Fruit fly (Drosophila melanogaster) whole organism, embryonic: ENCODE results near the gene Atg2.

Source experiments
- Awh ChIP-seq: fragments of 200-800 bp; sonication (Bioruptor generic); IDR thresholded peaks from 2 replicates; pipeline ENCODE4, ENCODE4 v1.3.6; 2022; ENCODE audit warnings: missing biosample characterization, missing genetic modification characterization
- Bdp1 ChIP-seq: fragments of 200-800 bp; sonication (Bioruptor generic); optimal IDR thresholded peaks from 3 replicates; lab custom pipeline; 2016; ENCODE audit warnings: missing biosample characterization, missing genetic modification characterization
- CG11504 ChIP-seq: fragments of 200-800 bp; sonication (Bioruptor generic); optimal IDR thresholded peaks from 3 replicates; lab custom pipeline; 2019; ENCODE audit warnings: missing biosample characterization, mild to moderate bottlenecking, missing genetic modification characterization, moderate library complexity
- CG11695 ChIP-seq: fragments of 200-800 bp; sonication (Bioruptor generic); IDR thresholded peaks from 3 replicates; pipeline ENCODE4 v1.3.6; 2022; ENCODE audit warnings: missing biosample characterization, missing genetic modification characterization
- CG12104 ChIP-seq: fragments of 200-800 bp; sonication (Bioruptor generic); optimal IDR thresholded peaks from 3 replicates; lab custom pipeline; 2016; ENCODE audit warnings: missing biosample characterization, missing genetic modification characterization
- CG12236 ChIP-seq: fragments of 200-800 bp; sonication (Bioruptor generic); optimal IDR thresholded peaks from 2 replicates; lab custom pipeline; 2016; ENCODE audit warnings: missing biosample characterization, missing genetic modification characterization
- CG12299 ChIP-seq: fragments of 200-800 bp; sonication (Bioruptor generic); optimal IDR thresholded peaks from 2 replicates; lab custom pipeline; 2018; ENCODE audit warnings: missing biosample characterization, mild to moderate bottlenecking, missing genetic modification characterization
- CG12769 ChIP-seq: fragments of 200-800 bp; sonication (Bioruptor generic); optimal IDR thresholded peaks from 2 replicates; lab custom pipeline; 2019; ENCODE audit warnings: missing biosample characterization, mild to moderate bottlenecking, missing genetic modification characterization, moderate library complexity
- CG14860 ChIP-seq: fragments of 200-800 bp; sonication (Bioruptor generic); IDR thresholded peaks from 3 replicates; pipeline ENCODE4 v1.3.6; 2022; ENCODE audit warnings: missing biosample characterization, missing genetic modification characterization; ENCODE audit not compliant: partially characterized antibody
- CG15696 ChIP-seq: fragments of 200-800 bp; sonication (Bioruptor generic); optimal IDR thresholded peaks from 2 replicates; lab custom pipeline; 2019; ENCODE audit warnings: missing biosample characterization, mild to moderate bottlenecking, missing genetic modification characterization, moderate library complexity
- CG1792 ChIP-seq: fragments of 200-800 bp; sonication (Bioruptor generic); optimal IDR thresholded peaks from 2 replicates; lab custom pipeline; 2016; ENCODE audit warnings: missing biosample characterization, missing genetic modification characterization
- CG18262 ChIP-seq: fragments of 200-800 bp; optimal IDR thresholded peaks from 3 replicates; lab custom pipeline; 2019; ENCODE audit warnings: missing biosample characterization, mild to moderate bottlenecking, missing genetic modification characterization, moderate library complexity
- CG2120 ChIP-seq: fragments of 200-800 bp; sonication (Bioruptor generic); optimal IDR thresholded peaks from 3 replicates; lab custom pipeline; 2016; ENCODE audit warnings: missing biosample characterization, missing genetic modification characterization
- CG2875 ChIP-seq: fragments of 200-800 bp; sonication (Bioruptor generic); optimal IDR thresholded peaks from 2 replicates; lab custom pipeline; 2017; ENCODE audit warnings: missing biosample characterization, mild to moderate bottlenecking, missing genetic modification characterization, missing genetic modification reagents
- CG30431 ChIP-seq: fragments of 200-800 bp; sonication (Bioruptor generic); optimal IDR thresholded peaks from 2 replicates; lab custom pipeline; 2017; ENCODE audit warnings: missing biosample characterization, missing genetic modification characterization
- CG32767 ChIP-seq: fragments of 200-800 bp; sonication (Bioruptor generic); IDR thresholded peaks from 2 replicates; pipeline ENCODE4 v1.3.6; 2022; ENCODE audit warnings: missing biosample characterization, missing genetic modification characterization
- CG3726 ChIP-seq: fragments of 200-800 bp; sonication (Bioruptor generic); IDR thresholded peaks from 3 replicates; pipeline ENCODE4, ENCODE4 v1.3.6; 2022; ENCODE audit warnings: missing biosample characterization, missing genetic modification characterization
- CG4424 ChIP-seq: fragments of 200-800 bp; sonication (Bioruptor generic); optimal IDR thresholded peaks from 3 replicates; lab custom pipeline; 2016; ENCODE audit warnings: missing biosample characterization, missing genetic modification characterization
- CG9215 ChIP-seq: fragments of 200-800 bp; sonication (Bioruptor generic); IDR thresholded peaks from 2 replicates; pipeline ENCODE4 v1.3.6; 2022; ENCODE audit warnings: missing biosample characterization, missing genetic modification characterization
- CTCF ChIP-seq: fragments of 200-800 bp; sonication (Bioruptor generic); optimal IDR thresholded peaks from 2 replicates; lab custom pipeline; 2017; ENCODE audit warnings: missing biosample characterization, mild to moderate bottlenecking, missing genetic modification characterization, moderate library complexity
- D19A ChIP-seq: fragments of 200-800 bp; optimal IDR thresholded peaks from 3 replicates; lab custom pipeline; 2019; ENCODE audit warnings: missing biosample characterization, mild to moderate bottlenecking, missing genetic modification characterization, moderate library complexity
- Dad ChIP-seq: fragments of 200-800 bp; sonication (Bioruptor generic); optimal IDR thresholded peaks from 3 replicates; lab custom pipeline; 2016; ENCODE audit warnings: missing biosample characterization, missing genetic modification characterization
- Hmr ChIP-seq: fragments of 200-800 bp; sonication (Bioruptor generic); optimal IDR thresholded peaks from 3 replicates; lab custom pipeline; 2017; ENCODE audit warnings: mild to moderate bottlenecking, missing biosample characterization, missing genetic modification reagents, missing genetic modification characterization
- Hr3 ChIP-seq: fragments of 200-800 bp; sonication (Bioruptor generic); optimal IDR thresholded peaks from 3 replicates; lab custom pipeline; 2016; ENCODE audit warnings: missing biosample characterization, missing genetic modification characterization
- Max ChIP-seq: fragments of 200-800 bp; sonication (Bioruptor generic); optimal IDR thresholded peaks from 2 replicates; lab custom pipeline; 2016; ENCODE audit warnings: missing biosample characterization, mild to moderate bottlenecking, missing genetic modification characterization
- Mes4 ChIP-seq: fragments of 200-800 bp; sonication (Bioruptor generic); optimal IDR thresholded peaks from 2 replicates; lab custom pipeline; 2016; ENCODE audit warnings: missing biosample characterization, missing genetic modification characterization
- Nf-YA ChIP-seq: fragments of 200-800 bp; sonication (Bioruptor generic); IDR thresholded peaks from 2 replicates; pipeline ENCODE4 v1.3.6; 2022; ENCODE audit warnings: missing biosample characterization, missing genetic modification characterization
- abd-A ChIP-seq: fragments of 200-800 bp; sonication (Bioruptor generic); optimal IDR thresholded peaks from 3 replicates; lab custom pipeline; 2019; ENCODE audit warnings: missing biosample characterization, mild to moderate bottlenecking, missing genetic modification characterization, moderate library complexity
- ap ChIP-seq: fragments of 200-800 bp; sonication (Bioruptor generic); IDR thresholded peaks from 2 replicates; pipeline ENCODE4 v1.3.6; 2022; ENCODE audit warnings: missing biosample characterization, missing genetic modification characterization
- ash1 ChIP-seq: fragments of 200-800 bp; sonication (Bioruptor generic); optimal IDR thresholded peaks from 2 replicates; lab custom pipeline; 2018; ENCODE audit warnings: missing biosample characterization, mild to moderate bottlenecking, missing genetic modification characterization
- bab2 ChIP-seq: fragments of 200-800 bp; sonication (Bioruptor generic); optimal IDR thresholded peaks from 2 replicates; lab custom pipeline; 2016; ENCODE audit warnings: missing biosample characterization, missing genetic modification characterization
- ci ChIP-seq: fragments of 200-800 bp; sonication (Bioruptor generic); IDR thresholded peaks from 3 replicates; pipeline ENCODE4 v1.3.6; 2022; ENCODE audit warnings: missing biosample characterization, missing genetic modification characterization
- dmrt11E ChIP-seq: fragments of 200-800 bp; sonication (Bioruptor generic); optimal IDR thresholded peaks from 3 replicates; lab custom pipeline; 2018; ENCODE audit warnings: missing biosample characterization, mild to moderate bottlenecking, missing genetic modification characterization, moderate library complexity
- dysf ChIP-seq: fragments of 200-800 bp; sonication (Bioruptor generic); IDR thresholded peaks from 3 replicates; pipeline ENCODE4 v1.3.6; 2022; ENCODE audit warnings: missing biosample characterization, missing genetic modification characterization
- ems ChIP-seq: fragments of 200-800 bp; sonication (Bioruptor generic); optimal IDR thresholded peaks from 3 replicates; lab custom pipeline; 2016; ENCODE audit warnings: missing biosample characterization, missing genetic modification characterization
- esg ChIP-seq: fragments of 200-800 bp; sonication (Bioruptor generic); conservative IDR thresholded peaks from 2 replicates; pipeline ENCODE4 v1.3.6; 2022; ENCODE audit warnings: missing biosample characterization, missing genetic modification characterization
- fd102C ChIP-seq: fragments of 200-800 bp; sonication (Bioruptor generic); optimal IDR thresholded peaks from 2 replicates; lab custom pipeline; 2018; ENCODE audit warnings: missing biosample characterization, mild to moderate bottlenecking, missing genetic modification characterization, moderate library complexity
- gcm ChIP-seq: fragments of 200-800 bp; sonication (Bioruptor generic); optimal IDR thresholded peaks from 2 replicates; lab custom pipeline; 2019; ENCODE audit warnings: missing biosample characterization, mild to moderate bottlenecking, missing genetic modification characterization, moderate library complexity
- insv ChIP-seq, 2 experiments: fragments of 200-800 bp; sonication (Bioruptor generic); optimal IDR thresholded peaks; 3 replicates each; lab custom pipeline; 2016 to 2018; ENCODE audit warnings: missing biosample characterization in 2 of 2, missing genetic modification characterization in 2 of 2
- inv ChIP-seq: fragments of 200-800 bp; sonication (Bioruptor generic); IDR thresholded peaks from 2 replicates; pipeline ENCODE4 v1.3.6; 2022; ENCODE audit warnings: missing biosample characterization, missing genetic modification characterization; ENCODE audit not compliant: partially characterized antibody
- ro ChIP-seq: fragments of 200-800 bp; sonication (Bioruptor generic); IDR thresholded peaks from 2 replicates; pipeline ENCODE4 v1.3.6; 2022; ENCODE audit warnings: missing biosample characterization, missing genetic modification characterization
- salm ChIP-seq: fragments of 200-800 bp; sonication (Bioruptor generic); optimal IDR thresholded peaks from 2 replicates; lab custom pipeline; 2018; ENCODE audit warnings: missing biosample characterization, mild to moderate bottlenecking, missing genetic modification characterization
- sc ChIP-seq, 3 experiments: fragments of >200 bp in 2 of 3; fragments of 200-800 bp in 1 of 3; sonication (Bioruptor generic) in 1 of 3; optimal IDR thresholded peaks; 2 replicates in 2 of 3; 3 replicates in 1 of 3; lab custom pipeline; 2017; ENCODE audit warnings: mild to moderate bottlenecking in 1 of 3, missing biosample characterization in 1 of 3, missing genetic modification characterization in 1 of 3, missing genetic modification reagents in 1 of 3
- sqz ChIP-seq: fragments of 200-800 bp; sonication (Bioruptor generic); optimal IDR thresholded peaks from 3 replicates; lab custom pipeline; 2018; ENCODE audit warnings: missing biosample characterization, mild to moderate bottlenecking, missing genetic modification characterization
- tx ChIP-seq: fragments of 200-800 bp; sonication (Bioruptor generic); optimal IDR thresholded peaks from 2 replicates; lab custom pipeline; 2016; ENCODE audit warnings: missing biosample characterization, missing genetic modification characterization
- wdn ChIP-seq: fragments of 200-800 bp; sonication (Bioruptor generic); IDR thresholded peaks from 2 replicates; pipeline ENCODE4 v1.3.6; 2022; ENCODE audit warnings: missing biosample characterization, missing genetic modification characterization
- wor ChIP-seq: fragments of 200-800 bp; sonication (Bioruptor generic); IDR thresholded peaks from 2 replicates; pipeline ENCODE4 v1.3.6; 2022; ENCODE audit warnings: missing biosample characterization, missing genetic modification characterization
- zf30C ChIP-seq: fragments of 200-800 bp; sonication (Bioruptor generic); optimal IDR thresholded peaks from 3 replicates; lab custom pipeline; 2018; ENCODE audit warnings: missing biosample characterization, mild to moderate bottlenecking, missing genetic modification characterization

Gene Atg2

DNA sequence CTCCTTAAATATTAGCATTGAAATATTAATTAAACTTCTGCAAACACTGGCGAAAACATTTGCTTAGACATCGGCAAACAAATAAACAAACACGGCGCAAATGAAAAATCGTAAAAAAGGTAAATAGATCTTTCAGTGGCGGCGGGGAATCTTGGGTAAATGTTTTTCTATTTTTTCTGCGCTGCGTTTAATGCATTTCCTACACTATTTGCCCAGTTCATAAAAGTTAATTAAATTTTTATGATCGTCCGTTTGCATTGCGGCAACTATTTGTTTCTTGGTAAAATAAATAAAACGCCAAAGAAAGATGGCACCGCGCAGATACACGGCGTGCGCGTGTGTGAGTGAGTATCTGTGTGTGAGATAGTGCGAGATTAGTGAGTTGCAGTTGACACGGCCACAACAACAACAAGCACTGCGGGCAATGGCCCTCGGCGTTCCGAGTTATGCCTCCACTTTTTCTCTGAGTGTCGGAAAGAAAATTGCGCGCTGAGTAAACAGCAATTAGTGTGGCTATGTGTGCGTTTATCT, 24.4 kb downstream of the Atg2 start (continued):
- TF ChIP-seq CG12236 (GFP tag; lab: Kevin White, UChicago) (peak; percentile 47), CG12299 (tag; lab: Kevin White, UChicago) (peak; percentile 21), CG3726 (GFP tag; lab: Robert Waterston, UW) (no peak)
- TF ChIP-seq, all 482 proteins: peak for 180

dm6 chr3L:2799110-2799618, 25.0 kb downstream of the Atg2 start:
- TF ChIP-seq CG11504 (tag; lab: Kevin White, UChicago) (peak; percentile 75), zf30C (GFP tag; lab: Kevin White, UChicago) (no peak), ro (GFP tag; lab: Robert Waterston, UW) (no peak), CG1792 (GFP tag; lab: Kevin White, UChicago) (no peak), sqz (GFP tag; lab: Kevin White, UChicago) (peak; percentile 66), CG14860 (GFP tag; lab: Robert Waterston, UW) (no peak), fd102C (GFP tag; lab: Kevin White, UChicago) (peak; percentile 21), CG15696 (tag; lab: Kevin White, UChicago) (peak; percentile 26), wor (GFP tag; lab: Robert Waterston, UW) (no peak), Max (GFP tag; lab: Kevin White, UChicago) (no peak), CG32767 (GFP tag; lab: Robert Waterston, UW) (no peak), CG12104 (GFP tag; lab: Kevin White, UChicago) (peak; percentile 20), Awh (GFP tag; lab: Robert Waterston, UW) (0 out of 2 replicates have a peak, but pooled peaks have one; percentile 34), CG4424 (GFP tag; lab: Kevin White, UChicago) (peak; percentile 45), bab2 (GFP tag; lab: Kevin White, UChicago) (no peak), Hr3 (peak; percentile 42), dmrt11E (no peak), ems (no peak), ash1 (GFP tag; lab: Kevin White, UChicago) (peak; percentile 66), CG9215 (0 out of 2 replicates have a peak, but pooled peaks have one; percentile 27), sc (optimal IDR thresholded peaks at IDR 0.05; lab: Kevin White, UChicago) (no peak), sc (GFP tag; optimal IDR thresholded peaks at IDR 0.05; lab: Kevin White, UChicago) (no peak), CTCF (GFP tag; lab: Kevin White, UChicago) (peak; percentile 32), Nf-YA (GFP tag; lab: Robert Waterston, UW) (no peak; the same call in 1 of the 2 replicates), tx (no peak), esg (GFP tag; lab: Robert Waterston, UW) (0 out of 2 replicates have a peak, but pooled peaks have one; percentile 8), wdn (GFP tag; lab: Robert Waterston, UW) (no peak), CG11695 (GFP tag; lab: Robert Waterston, UW) (peak; percentile 33; the same call in 1 of the 3 replicates), Bdp1 (no peak), CG30431 (no peak), abd-A (tag; lab: Kevin White, UChicago) (no peak), CG18262 (tag; lab: Kevin White, UChicago) (peak; percentile 68), D19A (tag; lab: Kevin White, UChicago) (peak; percentile 97), insv (GFP tag; optimal IDR thresholded peaks at IDR 0.05; lab: Kevin White, UChicago) (no peak), Dad (GFP tag; lab: Kevin White, UChicago) (no peak), inv (GFP tag; lab: Robert Waterston, UW) (no peak), salm (tag; lab: Kevin White, UChicago) (peak; percentile 80), Hmr (peak; percentile 60), CG2120 (no peak), dysf (GFP tag; lab: Robert Waterston, UW) (peak; percentile 55; the same call in 1 of the 3 replicates), gcm (peak; percentile 57), CG12769 (peak; percentile 62), ap (GFP tag; lab: Robert Waterston, UW) (no peak), ci (peak; percentile 77), CG2875 (GFP tag; lab: Kevin White, UChicago) (peak; percentile 31), Mes4 (GFP tag; lab: Kevin White, UChicago) (no peak)
